Fruit fly (Drosophila melanogaster): ENCODE data around the gene Vps16B.
A peak's percentile ranks its signal among the peaks of the same experiment; 100 is the strongest.

Gene Vps16B

dm6 chr3R:29816266-29816665 lies at the start of gene Vps16B:
Vps16B (minus strand) TSS chr3R:29816451.
- no peak for TF ChIP-seq eve (GFP tag; optimal IDR thresholded peaks at IDR 0.05)
- TF ChIP-seq gro (GFP tag; optimal IDR thresholded peaks at IDR 0.05), result no peak
- TF ChIP-seq pzg (GFP tag; optimal IDR thresholded peaks at IDR 0.05), result peak; percentile 45
- no peak for TF ChIP-seq grn (GFP tag; optimal IDR thresholded peaks at IDR 0.05)
- TF ChIP-seq peb (GFP tag; IDR thresholded peaks at IDR 0.05), result no peak
- TF ChIP-seq CG7928 (GFP tag; optimal IDR thresholded peaks at IDR 0.05), result no peak
- no peak for TF ChIP-seq CG10147 (GFP tag; optimal IDR thresholded peaks at IDR 0.05)
- no peak for TF ChIP-seq Lim3 (GFP tag; IDR thresholded peaks at IDR 0.05)
- TF ChIP-seq gcm (GFP tag; optimal IDR thresholded peaks at IDR 0.05), result no peak
- TF ChIP-seq ssp (GFP tag; IDR thresholded peaks at IDR 0.05), result no peak
- no peak for TF ChIP-seq CG16815 (GFP tag; optimal IDR thresholded peaks at IDR 0.05)
- TF ChIP-seq CG2116 (GFP tag; optimal IDR thresholded peaks at IDR 0.05), result peak; percentile 35
- TF ChIP-seq mirr (GFP tag; optimal IDR thresholded peaks at IDR 0.05), result no peak
- no peak for TF ChIP-seq Gsc (GFP tag; IDR thresholded peaks at IDR 0.05)
- TF ChIP-seq Taf1 (GFP tag; IDR thresholded peaks at IDR 0.05), result no peak
- TF ChIP-seq Adf1 (GFP tag; IDR thresholded peaks at IDR 0.05), result no peak
- no peak for TF ChIP-seq CG6683 (GFP tag; optimal IDR thresholded peaks at IDR 0.05)
- TF ChIP-seq danr (GFP tag; IDR thresholded peaks at IDR 0.05), result no peak
- no peak for TF ChIP-seq mld (GFP tag; IDR thresholded peaks at IDR 0.05; ENCODE audit: partially characterized antibody)
- no peak for TF ChIP-seq lmd (GFP tag; IDR thresholded peaks at IDR 0.05)
- TF ChIP-seq en (GFP tag; optimal IDR thresholded peaks at IDR 0.05), result no peak
- TF ChIP-seq CG6813 (GFP tag; optimal IDR thresholded peaks at IDR 0.05), result no peak
- no peak for TF ChIP-seq CG32767 (GFP tag; IDR thresholded peaks at IDR 0.05)
- TF ChIP-seq Doc3 (GFP tag; IDR thresholded peaks at IDR 0.05; ENCODE audit: partially characterized antibody), result peak; percentile 21; the same call in 1 of the 3 replicates
- TF ChIP-seq ato (GFP tag; IDR thresholded peaks at IDR 0.05; ENCODE audit: partially characterized antibody), result no peak
- no peak for TF ChIP-seq crp (GFP tag; optimal IDR thresholded peaks at IDR 0.05)
- TF ChIP-seq Doc2 (GFP tag; IDR thresholded peaks at IDR 0.05), result no peak
- TF ChIP-seq unc-4 (GFP tag; IDR thresholded peaks at IDR 0.05; ENCODE audit: partially characterized antibody), result no peak
- peak; percentile 39; the same call in 1 of the 3 replicates for TF ChIP-seq Opbp (GFP tag; IDR thresholded peaks at IDR 0.05; ENCODE audit: partially characterized antibody)
- no peak for TF ChIP-seq crol (GFP tag; IDR thresholded peaks at IDR 0.05)
- TF ChIP-seq CG10959 (GFP tag; IDR thresholded peaks at IDR 0.05), result no peak
- no peak for TF ChIP-seq CG8281 (tag; optimal IDR thresholded peaks at IDR 0.05)
- TF ChIP-seq CG30403 (GFP tag; optimal IDR thresholded peaks at IDR 0.05), result no peak
- TF ChIP-seq CG6765 (GFP tag; optimal IDR thresholded peaks at IDR 0.05), result no peak
- no peak for TF ChIP-seq CG5180 (GFP tag; optimal IDR thresholded peaks at IDR 0.05)
- TF ChIP-seq B-H1 (GFP tag; IDR thresholded peaks at IDR 0.05), result no peak
- no peak for TF ChIP-seq emc (GFP tag; optimal IDR thresholded peaks at IDR 0.05)
- no peak for TF ChIP-seq jigr1 (GFP tag; IDR thresholded peaks at IDR 0.05)
- TF ChIP-seq CG42726 (GFP tag; IDR thresholded peaks at IDR 0.05; ENCODE audit: partially characterized antibody), result no peak
- no peak for TF ChIP-seq nom (GFP tag; optimal IDR thresholded peaks at IDR 0.05)
- TF ChIP-seq CG10267 (tag; optimal IDR thresholded peaks at IDR 0.05), result no peak
- no peak for TF ChIP-seq nerfin-1 (tag; optimal IDR thresholded peaks at IDR 0.05)
- TF ChIP-seq hbn (GFP tag; IDR thresholded peaks at IDR 0.05; ENCODE audit: partially characterized antibody), result no peak
- no peak for TF ChIP-seq CG32772 (GFP tag; IDR thresholded peaks at IDR 0.05)
- TF ChIP-seq CG2120 (GFP tag; optimal IDR thresholded peaks at IDR 0.05), result no peak
- TF ChIP-seq cwo (GFP tag; optimal IDR thresholded peaks at IDR 0.05), result no peak
- no peak for TF ChIP-seq pb (GFP tag; optimal IDR thresholded peaks at IDR 0.05)
- no peak for TF ChIP-seq CG10565 (GFP tag; optimal IDR thresholded peaks at IDR 0.05)
- peak; percentile 98 for TF ChIP-seq Myb (GFP tag; optimal IDR thresholded peaks at IDR 0.05)
- TF ChIP-seq Dll (GFP tag; IDR thresholded peaks at IDR 0.05; ENCODE audit: partially characterized antibody), result peak; percentile 51; the same call in 1 of the 4 replicates
- no peak for TF ChIP-seq tap (tag; optimal IDR thresholded peaks at IDR 0.05)

Data from whole organism, embryonic.